Worm (Caenorhabditis elegans): ENCODE data around the gene mlck-1.

Gene mlck-1

DNA sequence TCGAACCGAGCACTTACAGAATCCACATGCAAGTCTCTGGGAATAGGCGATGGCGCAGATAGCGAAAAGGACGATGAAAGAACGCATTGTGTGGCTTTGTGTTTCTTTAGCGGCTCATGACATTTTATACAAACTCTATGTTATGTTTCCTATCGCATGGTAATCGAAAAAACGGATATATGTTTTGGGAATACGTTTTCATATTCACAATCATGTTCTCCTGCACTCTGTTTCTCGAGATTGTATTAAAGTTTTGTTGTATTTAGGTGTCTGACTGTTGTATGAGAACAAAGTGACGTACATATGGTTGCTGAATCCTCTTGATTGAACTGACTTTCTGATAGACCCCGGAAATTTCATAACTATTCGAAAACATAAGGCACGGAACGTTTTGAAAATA lies 11.3 kb downstream of the mlck-1 start, which contains the start of gene ZC373.2:
Gene ZC373.2, minus strand, starts transcription at position 101 of the 400 bp plus-strand sequence.
- TF ChIP-seq tra-4 (tag; optimal IDR thresholded peaks at IDR 0.05) (no peak), tbx-11 (GFP tag; IDR thresholded peaks at IDR 0.05) (no peak), flt-1 (GFP tag; IDR thresholded peaks at IDR 0.05) (no peak), F13C5.2 (tag; optimal IDR thresholded peaks at IDR 0.05) (no peak), sea-1 (GFP tag; conservative IDR thresholded peaks at IDR 0.05) (no peak), hmg-4 (GFP tag; optimal IDR thresholded peaks at IDR 0.05) (no peak), B0310.2 (tag; optimal IDR thresholded peaks at IDR 0.05) (no peak), ets-7 (tag; optimal IDR thresholded peaks at IDR 0.05) (no peak), pes-1 (GFP tag; IDR thresholded peaks at IDR 0.05) (no peak), aly-1 (tag; optimal IDR thresholded peaks at IDR 0.05) (no peak), hnd-1 (tag; optimal IDR thresholded peaks at IDR 0.05) (no peak), hmbx-1 (tag; optimal IDR thresholded peaks at IDR 0.05) (no peak), ama-1 (optimal IDR thresholded peaks at IDR 0.05) (no peak), scrt-1 (GFP tag; IDR thresholded peaks at IDR 0.05) (no peak), tbx-37 (GFP tag; conservative IDR thresholded peaks at IDR 0.05) (no peak), ceh-13 (GFP tag; optimal IDR thresholded peaks at IDR 0.05) (no peak), ceh-36 (tag; optimal IDR thresholded peaks at IDR 0.05) (no peak)

ce11 chrX:10054410-10054800 lies 15.2 kb downstream of the mlck-1 start:
- TF ChIP-seq scrt-1 (GFP tag; IDR thresholded peaks at IDR 0.05) (no peak), pes-1 (GFP tag; IDR thresholded peaks at IDR 0.05) (no peak)

- TF ChIP-seq sea-1 (GFP tag; conservative IDR thresholded peaks at IDR 0.05) = no peak
- TF ChIP-seq F13C5.2 (tag; optimal IDR thresholded peaks at IDR 0.05) = no peak
- TF ChIP-seq flt-1 (GFP tag; IDR thresholded peaks at IDR 0.05) = no peak
Measured at ce11 chrX:10053742-10054409, 15.7 kb downstream of the mlck-1 start, which contains the start of gene cbs-1. Gene cbs-1 (plus strand): TSS chrX:10054275.

ce11 chrX:10051625-10052024 lies 18.0 kb downstream of the mlck-1 start:
- no peak for TF ChIP-seq hmg-4 (GFP tag; optimal IDR thresholded peaks at IDR 0.05)
- no peak for TF ChIP-seq scrt-1 (GFP tag; IDR thresholded peaks at IDR 0.05)
- TF ChIP-seq ceh-13 (GFP tag; optimal IDR thresholded peaks at IDR 0.05) = no peak
- TF ChIP-seq ama-1 (optimal IDR thresholded peaks at IDR 0.05) = no peak
- TF ChIP-seq flt-1 (GFP tag; IDR thresholded peaks at IDR 0.05) = no peak
- no peak for TF ChIP-seq sea-1 (GFP tag; conservative IDR thresholded peaks at IDR 0.05)
- no peak for TF ChIP-seq tra-4 (tag; optimal IDR thresholded peaks at IDR 0.05)
- TF ChIP-seq B0310.2 (tag; optimal IDR thresholded peaks at IDR 0.05) = no peak
- no peak for TF ChIP-seq hmbx-1 (tag; optimal IDR thresholded peaks at IDR 0.05)
- no peak for TF ChIP-seq hnd-1 (tag; optimal IDR thresholded peaks at IDR 0.05)
- TF ChIP-seq ceh-36 (tag; optimal IDR thresholded peaks at IDR 0.05) = no peak
- no peak for TF ChIP-seq tbx-37 (GFP tag; conservative IDR thresholded peaks at IDR 0.05)
- TF ChIP-seq ets-7 (tag; optimal IDR thresholded peaks at IDR 0.05) = no peak

DNA sequence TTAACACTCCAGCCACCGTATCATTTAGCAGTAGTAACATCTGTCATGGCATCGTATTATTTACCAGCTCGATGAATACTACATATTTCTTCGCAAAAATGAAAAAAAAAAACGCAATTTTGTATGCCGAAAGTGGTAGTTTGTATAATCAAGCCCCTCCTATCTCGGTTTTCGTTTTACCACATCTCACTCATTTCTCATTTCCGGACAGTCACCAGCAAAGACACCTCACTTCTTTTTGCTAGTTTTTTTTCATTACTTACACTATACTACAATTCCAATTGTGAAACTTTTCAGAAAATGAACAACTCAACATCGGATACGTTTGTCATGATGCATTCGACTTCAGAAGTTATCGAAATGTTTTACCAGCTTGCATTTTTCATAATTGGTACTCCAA lies 20.4 kb downstream of the mlck-1 start, which contains the start of gene gnrr-3:
Gene gnrr-3, plus strand, starts transcription at position 301 of the 400 bp plus-strand sequence.
- no peak for TF ChIP-seq ama-1 (optimal IDR thresholded peaks at IDR 0.05)
- TF ChIP-seq tbx-11 (GFP tag; IDR thresholded peaks at IDR 0.05) = no peak
- no peak for TF ChIP-seq tra-4 (tag; optimal IDR thresholded peaks at IDR 0.05)
- no peak for TF ChIP-seq ceh-36 (tag; optimal IDR thresholded peaks at IDR 0.05)
- no peak for TF ChIP-seq ets-7 (tag; optimal IDR thresholded peaks at IDR 0.05)
- no peak for TF ChIP-seq B0310.2 (tag; optimal IDR thresholded peaks at IDR 0.05)
- no peak for TF ChIP-seq tbx-37 (GFP tag; conservative IDR thresholded peaks at IDR 0.05)
- no peak for TF ChIP-seq ceh-13 (GFP tag; optimal IDR thresholded peaks at IDR 0.05)
- no peak for TF ChIP-seq flt-1 (GFP tag; IDR thresholded peaks at IDR 0.05)
- no peak for TF ChIP-seq hmg-4 (GFP tag; optimal IDR thresholded peaks at IDR 0.05)
- no peak for TF ChIP-seq hnd-1 (tag; optimal IDR thresholded peaks at IDR 0.05)
- no peak for TF ChIP-seq F13C5.2 (tag; optimal IDR thresholded peaks at IDR 0.05)
- no peak for TF ChIP-seq scrt-1 (GFP tag; IDR thresholded peaks at IDR 0.05)
- TF ChIP-seq sea-1 (GFP tag; conservative IDR thresholded peaks at IDR 0.05) = no peak
- TF ChIP-seq hmbx-1 (tag; optimal IDR thresholded peaks at IDR 0.05) = no peak
- no peak for TF ChIP-seq pes-1 (GFP tag; IDR thresholded peaks at IDR 0.05)
- no peak for TF ChIP-seq aly-1 (tag; optimal IDR thresholded peaks at IDR 0.05)

ce11 chrX:10047325-10047724 lies 22.3 kb downstream of the mlck-1 start, which contains the start of gene ZC374.2:
Gene ZC374.2 (minus strand): TSS chrX:10047425.
- no peak for TF ChIP-seq ceh-13 (GFP tag; optimal IDR thresholded peaks at IDR 0.05)
- no peak for TF ChIP-seq B0310.2 (tag; optimal IDR thresholded peaks at IDR 0.05)
- TF ChIP-seq hmg-4 (GFP tag; optimal IDR thresholded peaks at IDR 0.05) = no peak

DNA sequence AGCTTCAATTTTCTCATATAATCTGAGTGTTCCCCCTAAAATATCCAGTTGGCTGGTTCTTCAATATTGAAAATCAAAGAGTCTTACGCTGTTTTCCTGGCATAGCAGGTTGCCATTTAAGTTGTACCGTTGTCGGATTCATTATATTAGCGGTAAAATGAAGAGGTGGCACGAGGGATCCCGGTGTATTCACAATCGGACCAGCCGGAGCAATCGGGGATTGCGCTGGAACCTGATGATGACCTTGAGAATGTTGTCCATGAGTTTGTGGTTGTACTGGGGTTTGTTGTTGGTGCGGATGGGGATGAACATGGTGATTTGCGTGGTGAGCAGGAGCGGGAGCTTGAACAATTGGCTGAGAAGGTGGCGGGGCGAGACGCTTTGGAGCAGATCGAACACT lies 25.1 kb downstream of the mlck-1 start:
- no peak for TF ChIP-seq tbx-37 (GFP tag; conservative IDR thresholded peaks at IDR 0.05)
- no peak for TF ChIP-seq hmg-4 (GFP tag; optimal IDR thresholded peaks at IDR 0.05)
- TF ChIP-seq scrt-1 (GFP tag; IDR thresholded peaks at IDR 0.05) = no peak
- no peak for TF ChIP-seq sea-1 (GFP tag; conservative IDR thresholded peaks at IDR 0.05)
- TF ChIP-seq ama-1 (optimal IDR thresholded peaks at IDR 0.05) = no peak
- TF ChIP-seq ceh-13 (GFP tag; optimal IDR thresholded peaks at IDR 0.05) = no peak
- no peak for TF ChIP-seq aly-1 (tag; optimal IDR thresholded peaks at IDR 0.05)
- no peak for TF ChIP-seq tbx-11 (GFP tag; IDR thresholded peaks at IDR 0.05)
- no peak for TF ChIP-seq ets-7 (tag; optimal IDR thresholded peaks at IDR 0.05)
- TF ChIP-seq pes-1 (GFP tag; IDR thresholded peaks at IDR 0.05) = no peak

ce11 chrX:10030836-10031235 lies 38.8 kb downstream of the mlck-1 start, which contains the start of gene sek-6:
Gene sek-6 (plus strand): TSS chrX:10031150.
- TF ChIP-seq hnd-1 (tag; optimal IDR thresholded peaks at IDR 0.05) (no peak), flt-1 (GFP tag; IDR thresholded peaks at IDR 0.05) (no peak), hmg-4 (GFP tag; optimal IDR thresholded peaks at IDR 0.05) (no peak), pes-1 (GFP tag; IDR thresholded peaks at IDR 0.05) (no peak), aly-1 (tag; optimal IDR thresholded peaks at IDR 0.05) (no peak), ama-1 (optimal IDR thresholded peaks at IDR 0.05) (no peak), ceh-13 (GFP tag; optimal IDR thresholded peaks at IDR 0.05) (no peak), tbx-37 (GFP tag; conservative IDR thresholded peaks at IDR 0.05) (no peak), scrt-1 (GFP tag; IDR thresholded peaks at IDR 0.05) (no peak), ceh-36 (tag; optimal IDR thresholded peaks at IDR 0.05) (no peak), hmbx-1 (tag; optimal IDR thresholded peaks at IDR 0.05) (no peak)
